Fruit fly (Drosophila melanogaster): ENCODE results near the gene Idh3b.

Idh3b gene

DNA sequence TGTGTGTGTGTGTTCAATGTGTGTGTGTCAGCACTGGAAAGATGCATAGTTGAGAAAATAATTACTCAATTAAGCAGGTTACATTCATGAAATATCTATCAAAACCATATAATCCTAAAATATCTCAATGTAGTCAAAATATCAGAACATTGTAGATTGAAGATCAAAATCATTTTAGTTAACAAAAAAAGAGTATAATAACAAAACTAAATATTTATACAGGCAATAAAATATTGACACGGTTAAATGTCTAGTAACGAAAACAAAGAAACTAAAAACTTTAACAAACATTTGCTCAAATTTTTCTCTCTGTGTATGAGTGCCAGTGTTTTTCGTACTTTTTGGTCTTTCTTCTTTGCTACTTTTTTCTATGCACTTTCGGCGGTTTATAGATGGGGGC lies 20.3 kb downstream of the Idh3b start:
- TF ChIP-seq CG10669 (GFP tag; optimal IDR thresholded peaks at IDR 0.05) (peak; percentile 2), CG10631 (GFP tag; optimal IDR thresholded peaks at IDR 0.05) (peak; percentile 13), svp (GFP tag) (peak; percentile 53), CG15336 (GFP tag; IDR thresholded peaks at IDR 0.05) (no peak), Lpt (GFP tag; optimal IDR thresholded peaks at IDR 0.05) (no peak), Hr39 (GFP tag; optimal IDR thresholded peaks at IDR 0.05) (peak; percentile 1), Eip78C (GFP tag) (peak; percentile 72), Blimp-1 (GFP tag; optimal IDR thresholded peaks at IDR 0.05) (no peak), esn (GFP tag; optimal IDR thresholded peaks at IDR 0.05) (peak; percentile 8), Ets96B (tag; optimal IDR thresholded peaks at IDR 0.05) (peak; percentile 15), CG3032 (tag; optimal IDR thresholded peaks at IDR 0.05) (peak; percentile 15), CG4318 (GFP tag; optimal IDR thresholded peaks at IDR 0.05) (no peak), topi (GFP tag; optimal IDR thresholded peaks at IDR 0.05) (peak; percentile 3), Smox (GFP tag; optimal IDR thresholded peaks at IDR 0.05) (peak; percentile 2), CG6276 (GFP tag; optimal IDR thresholded peaks at IDR 0.05) (no peak), dsx (GFP tag; optimal IDR thresholded peaks at IDR 0.05; ENCODE audit: poor library complexity, severe bottlenecking) (peak; percentile 24), CG11902 (GFP tag; optimal IDR thresholded peaks at IDR 0.05) (no peak)

DNA sequence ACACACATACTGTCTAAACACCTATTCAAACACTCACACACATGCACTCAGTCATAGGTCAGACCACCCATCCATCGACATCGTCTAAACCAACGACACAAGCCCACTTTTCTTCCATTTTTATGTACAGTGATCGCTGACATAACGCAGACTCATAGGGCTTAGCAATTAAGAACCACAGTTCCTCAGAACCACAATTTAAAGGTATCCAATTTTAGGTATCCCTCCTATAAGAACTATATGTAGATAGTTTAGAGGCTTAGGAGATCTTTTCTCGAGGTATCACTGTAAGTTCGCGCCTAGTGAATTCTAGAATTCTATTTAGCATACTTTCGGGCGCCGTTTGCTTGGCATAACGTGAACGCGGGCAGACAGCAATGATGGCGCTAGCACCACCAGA lies 26.3 kb downstream of the Idh3b start:
- TF ChIP-seq CG8632 (GFP tag; optimal IDR thresholded peaks at IDR 0.05) = peak; percentile 24
- TF ChIP-seq CG11762 (GFP tag; optimal IDR thresholded peaks at IDR 0.05; ENCODE audit: insufficient read depth) = peak; percentile 32
- peak; percentile 52 for TF ChIP-seq cyc (GFP tag; optimal IDR thresholded peaks at IDR 0.05)
- TF ChIP-seq CG31627 (GFP tag; optimal IDR thresholded peaks at IDR 0.05) = peak; percentile 72
- peak; percentile 72 for TF ChIP-seq Sox14 (GFP tag; optimal IDR thresholded peaks at IDR 0.05)
- TF ChIP-seq CG1621 (tag; optimal IDR thresholded peaks at IDR 0.05) = peak; percentile 27
- TF ChIP-seq CG9139 (GFP tag; optimal IDR thresholded peaks at IDR 0.05) = peak; percentile 6
- peak; percentile 83 for TF ChIP-seq CG32006 (GFP tag; optimal IDR thresholded peaks at IDR 0.05)
- peak; percentile 72 for TF ChIP-seq achi (GFP tag; optimal IDR thresholded peaks at IDR 0.05)
- TF ChIP-seq CG11294 (GFP tag; IDR thresholded peaks at IDR 0.05) = peak; percentile 75
- no peak for TF ChIP-seq Hr38 (GFP tag; optimal IDR thresholded peaks at IDR 0.05)
- no peak for TF ChIP-seq CG6808 (GFP tag; optimal IDR thresholded peaks at IDR 0.05)
- peak; percentile 91 for TF ChIP-seq Eip78C (GFP tag)
- TF ChIP-seq dac (GFP tag; optimal IDR thresholded peaks at IDR 0.05) = no peak
- TF ChIP-seq Lpt (GFP tag; optimal IDR thresholded peaks at IDR 0.05) = peak; percentile 29
- TF ChIP-seq Blimp-1 (GFP tag; optimal IDR thresholded peaks at IDR 0.05) = no peak
- TF ChIP-seq spab (GFP tag; optimal IDR thresholded peaks at IDR 0.05) = peak; percentile 2
- peak; percentile 51 for TF ChIP-seq CG3032 (tag; optimal IDR thresholded peaks at IDR 0.05)
- peak; percentile 52 for TF ChIP-seq CG11902 (GFP tag; optimal IDR thresholded peaks at IDR 0.05)
- peak; percentile 43 for TF ChIP-seq CG8319 (GFP tag; optimal IDR thresholded peaks at IDR 0.05)
- peak; percentile 80 for TF ChIP-seq CG8119 (GFP tag; IDR thresholded peaks at IDR 0.05)
- peak in 1 of 2 experiments; percentile 11 for TF ChIP-seq ss (GFP tag; optimal IDR thresholded peaks at IDR 0.05)
- peak; percentile 24 for TF ChIP-seq fd59A (GFP tag; optimal IDR thresholded peaks at IDR 0.05)
- peak; percentile 64 for TF ChIP-seq CG3919 (GFP tag; optimal IDR thresholded peaks at IDR 0.05)
- no peak for TF ChIP-seq fd85E (GFP tag; optimal IDR thresholded peaks at IDR 0.05)
- TF ChIP-seq Hr4 (GFP tag; optimal IDR thresholded peaks at IDR 0.05) = peak; percentile 89
- peak; percentile 37 for TF ChIP-seq CG34406 (GFP tag; optimal IDR thresholded peaks at IDR 0.05)
- TF ChIP-seq Smox (GFP tag; optimal IDR thresholded peaks at IDR 0.05) = peak; percentile 42
- TF ChIP-seq CG10631 (GFP tag; optimal IDR thresholded peaks at IDR 0.05) = peak; percentile 47
- TF ChIP-seq CG10669 (GFP tag; optimal IDR thresholded peaks at IDR 0.05) = peak; percentile 60
- peak; percentile 36 for TF ChIP-seq Sox15 (GFP tag; optimal IDR thresholded peaks at IDR 0.05)
- peak; percentile 24 for TF ChIP-seq CG7368 (GFP tag; optimal IDR thresholded peaks at IDR 0.05)
- no peak for TF ChIP-seq CG6854 (GFP tag; optimal IDR thresholded peaks at IDR 0.05)
- TF ChIP-seq dsx (GFP tag; optimal IDR thresholded peaks at IDR 0.05; ENCODE audit: poor library complexity, severe bottlenecking) = peak; percentile 52
- TF ChIP-seq Met (GFP tag; optimal IDR thresholded peaks at IDR 0.05) = peak; percentile 47
- TF ChIP-seq Hr39 (GFP tag; optimal IDR thresholded peaks at IDR 0.05) = peak; percentile 71
- no peak for TF ChIP-seq Eip75B (GFP tag; optimal IDR thresholded peaks at IDR 0.05)
- TF ChIP-seq fkh (GFP tag; optimal IDR thresholded peaks at IDR 0.05) = no peak
- TF ChIP-seq acj6 (GFP tag; optimal IDR thresholded peaks at IDR 0.05) = peak; percentile 58
- TF ChIP-seq Ets21C (GFP tag; optimal IDR thresholded peaks at IDR 0.05) = peak; percentile 12
- peak; percentile 78 for TF ChIP-seq eg (GFP tag; IDR thresholded peaks at IDR 0.05)
- TF ChIP-seq Gug (GFP tag; IDR thresholded peaks at IDR 0.05) = peak; percentile 70; the same call in 1 of the 2 replicates
- TF ChIP-seq topi (GFP tag; optimal IDR thresholded peaks at IDR 0.05) = peak; percentile 52
